Fruit fly (Drosophila melanogaster) whole organism, embryonic: ENCODE data around the gene tyf.

ENCODE experiments used
- Ada2b ChIP-seq: fragments of 200-800 bp; sonication (Bioruptor generic); IDR thresholded peaks from 2 replicates; pipeline ENCODE4 v1.3.6; 2022; ENCODE audit warnings: missing biosample characterization, missing genetic modification characterization
- B-H2 ChIP-seq: fragments of 200-800 bp; sonication (Bioruptor generic); optimal IDR thresholded peaks from 2 replicates; lab custom pipeline; 2018; ENCODE audit warnings: missing biosample characterization, mild to moderate bottlenecking, missing genetic modification characterization
- CG15479 ChIP-seq: fragments of 200-800 bp; sonication (Bioruptor generic); optimal IDR thresholded peaks from 3 replicates; lab custom pipeline; 2019; ENCODE audit warnings: missing biosample characterization, mild to moderate bottlenecking, missing genetic modification characterization, moderate library complexity
- CG15601 ChIP-seq: fragments of 200-800 bp; sonication (Bioruptor generic); optimal IDR thresholded peaks from 3 replicates; lab custom pipeline; 2019; ENCODE audit warnings: missing biosample characterization, mild to moderate bottlenecking, missing genetic modification characterization, moderate library complexity
- CG17612 ChIP-seq: fragments of 200-800 bp; sonication (Bioruptor generic); IDR thresholded peaks from 2 replicates; pipeline ENCODE4 v1.3.6; 2022; ENCODE audit warnings: missing biosample characterization, missing genetic modification characterization
- CG17912 ChIP-seq: fragments of 200-800 bp; sonication (Bioruptor generic); optimal IDR thresholded peaks from 2 replicates; lab custom pipeline; 2018; ENCODE audit warnings: missing biosample characterization, mild to moderate bottlenecking, missing genetic modification characterization
- CG1792 ChIP-seq: fragments of 200-800 bp; sonication (Bioruptor generic); optimal IDR thresholded peaks from 2 replicates; lab custom pipeline; 2016; ENCODE audit warnings: missing biosample characterization, missing genetic modification characterization
- CG30020 ChIP-seq: fragments of 200-800 bp; optimal IDR thresholded peaks from 2 replicates; lab custom pipeline; 2019; ENCODE audit warnings: missing biosample characterization, mild to moderate bottlenecking, missing genetic modification characterization, moderate library complexity
- CG34376 ChIP-seq: fragments of 200-800 bp; sonication (Bioruptor generic); optimal IDR thresholded peaks from 2 replicates; lab custom pipeline; 2018; ENCODE audit warnings: missing biosample characterization, mild to moderate bottlenecking, missing genetic modification characterization
- CG43689 ChIP-seq: fragments of 200-800 bp; sonication (Bioruptor generic); IDR thresholded peaks from 2 replicates; pipeline ENCODE4 v1.3.6; 2022; ENCODE audit warnings: missing biosample characterization, missing genetic modification characterization
- CG5953 ChIP-seq: fragments of 200-800 bp; sonication (Bioruptor generic); IDR thresholded peaks from 2 replicates; pipeline ENCODE4 v1.3.6; 2022; ENCODE audit warnings: missing biosample characterization, missing genetic modification characterization
- CG6175 ChIP-seq: fragments of 200-800 bp; sonication (Bioruptor generic); IDR thresholded peaks from 3 replicates; pipeline ENCODE4 v1.3.6; 2022; ENCODE audit warnings: missing biosample characterization, missing genetic modification characterization
- CG6254 ChIP-seq: fragments of 200-800 bp; sonication (Bioruptor generic); optimal IDR thresholded peaks from 3 replicates; lab custom pipeline; 2017; ENCODE audit warnings: mild to moderate bottlenecking, missing biosample characterization, missing genetic modification reagents, missing genetic modification characterization
- CG6765 ChIP-seq: fragments of 200-800 bp; sonication (Bioruptor generic); optimal IDR thresholded peaks from 3 replicates; lab custom pipeline; 2017; ENCODE audit warnings: missing biosample characterization, mild to moderate bottlenecking, missing genetic modification characterization
- CG7786 ChIP-seq: fragments of 200-800 bp; sonication (Bioruptor generic); optimal IDR thresholded peaks from 2 replicates; lab custom pipeline; 2016; ENCODE audit warnings: missing biosample characterization, missing genetic modification characterization
- Camta ChIP-seq: fragments of 200-800 bp; sonication (Bioruptor generic); optimal IDR thresholded peaks from 2 replicates; lab custom pipeline; 2016; ENCODE audit warnings: missing biosample characterization, missing genetic modification characterization
- Chrac-16 ChIP-seq: fragments of 200-800 bp; sonication (Bioruptor generic); optimal IDR thresholded peaks from 3 replicates; lab custom pipeline; 2016; ENCODE audit warnings: missing biosample characterization, missing genetic modification characterization
- HHEX ChIP-seq: fragments of 200-800 bp; sonication (Bioruptor generic); optimal IDR thresholded peaks from 3 replicates; lab custom pipeline; 2017; ENCODE audit warnings: missing biosample characterization, mild to moderate bottlenecking, missing genetic modification characterization, missing genetic modification reagents
- HLH54F ChIP-seq: fragments of 200-800 bp; sonication (Bioruptor generic); optimal IDR thresholded peaks from 3 replicates; lab custom pipeline; 2016; ENCODE audit warnings: missing biosample characterization, missing genetic modification characterization
- Hmx ChIP-seq: fragments of 200-800 bp; sonication (Bioruptor generic); optimal IDR thresholded peaks from 2 replicates; lab custom pipeline; 2016; ENCODE audit warnings: missing biosample characterization, missing genetic modification characterization
- Lpt ChIP-seq: fragments of >200 bp; optimal IDR thresholded peaks from 2 replicates; lab custom pipeline; 2018; ENCODE audit warnings: missing biosample characterization, missing genetic modification characterization
- Neu2 ChIP-seq: fragments of 200-800 bp; sonication (Bioruptor generic); optimal IDR thresholded peaks from 3 replicates; lab custom pipeline; 2016; ENCODE audit warnings: missing biosample characterization, missing genetic modification characterization, borderline replicate concordance
- Nf-YC ChIP-seq: fragments of 200-800 bp; optimal IDR thresholded peaks from 3 replicates; lab custom pipeline; 2019; ENCODE audit warnings: missing biosample characterization, mild to moderate bottlenecking, missing genetic modification characterization, moderate library complexity
- Ravus ChIP-seq: fragments of 200-800 bp; sonication (Bioruptor generic); IDR thresholded peaks from 2 replicates; pipeline ENCODE4 v1.3.6; 2022; ENCODE audit warnings: missing biosample characterization, missing genetic modification characterization
- Sox102F ChIP-seq: fragments of 200-800 bp; sonication (Bioruptor generic); optimal IDR thresholded peaks from 2 replicates; lab custom pipeline; 2018; ENCODE audit warnings: missing biosample characterization, mild to moderate bottlenecking, missing genetic modification characterization, moderate library complexity
- Ssrp ChIP-seq: fragments of 200-800 bp; sonication (Bioruptor generic); optimal IDR thresholded peaks from 2 replicates; lab custom pipeline; 2018; ENCODE audit warnings: missing biosample characterization, mild to moderate bottlenecking, missing genetic modification characterization, moderate library complexity
- Vsx1 ChIP-seq: fragments of 200-800 bp; sonication (Bioruptor generic); optimal IDR thresholded peaks from 2 replicates; lab custom pipeline; 2017; ENCODE audit warnings: missing biosample characterization, mild to moderate bottlenecking, missing genetic modification characterization, missing genetic modification reagents
- ac ChIP-seq: fragments of 200-800 bp; sonication (Bioruptor generic); optimal IDR thresholded peaks from 3 replicates; lab custom pipeline; 2017; ENCODE audit warnings: missing biosample characterization, mild to moderate bottlenecking, missing genetic modification characterization
- aop ChIP-seq: fragments of 200-800 bp; sonication (Bioruptor generic); IDR thresholded peaks from 2 replicates; pipeline ENCODE4 v1.3.6; 2022; ENCODE audit warnings: missing biosample characterization, missing genetic modification characterization
- cas ChIP-seq: fragments of 200-800 bp; sonication (Bioruptor generic); IDR thresholded peaks from 2 replicates; pipeline ENCODE4 v1.3.6; 2022; ENCODE audit warnings: missing biosample characterization, missing genetic modification characterization
- cato ChIP-seq: fragments of 200-800 bp; sonication (Bioruptor generic); optimal IDR thresholded peaks from 2 replicates; lab custom pipeline; 2016; ENCODE audit warnings: missing biosample characterization, missing genetic modification characterization, borderline replicate concordance
- cg ChIP-seq: fragments of 200-800 bp; sonication (Bioruptor generic); optimal IDR thresholded peaks from 3 replicates; lab custom pipeline; 2019; ENCODE audit warnings: missing biosample characterization, mild to moderate bottlenecking, missing genetic modification characterization, moderate library complexity
- croc ChIP-seq: fragments of 200-800 bp; sonication (Bioruptor generic); conservative IDR thresholded peaks from 3 replicates; pipeline ENCODE4 v1.3.6; 2022; ENCODE audit warnings: missing biosample characterization, missing genetic modification characterization
- crp ChIP-seq, 2 experiments: fragments of 200-800 bp; sonication (Bioruptor generic); optimal IDR thresholded peaks; 2 replicates in 1 of 2; 3 replicates in 1 of 2; lab custom pipeline; 2017; ENCODE audit warnings: missing biosample characterization in 2 of 2, missing genetic modification characterization in 2 of 2, mild to moderate bottlenecking in 1 of 2, moderate library complexity in 1 of 2
- fd64A ChIP-seq: fragments of 200-800 bp; sonication (Bioruptor generic); optimal IDR thresholded peaks from 3 replicates; lab custom pipeline; 2018; ENCODE audit warnings: missing biosample characterization, mild to moderate bottlenecking, missing genetic modification characterization
- gce ChIP-seq: fragments of 200-800 bp; sonication (Bioruptor generic); IDR thresholded peaks from 3 replicates; pipeline ENCODE4 v1.3.6; 2022; ENCODE audit warnings: missing biosample characterization, missing genetic modification characterization
- grn ChIP-seq: fragments of 200-800 bp; sonication (Bioruptor generic); optimal IDR thresholded peaks from 3 replicates; lab custom pipeline; 2017; ENCODE audit warnings: missing biosample characterization, missing genetic modification characterization
- gt ChIP-seq: fragments of 200-800 bp; sonication (Bioruptor generic); IDR thresholded peaks from 2 replicates; pipeline ENCODE4 v1.3.6; 2022; ENCODE audit warnings: missing biosample characterization, missing genetic modification characterization
- hkb ChIP-seq, 2 experiments: fragments of 200-800 bp in 1 of 2; fragments of >200 bp in 1 of 2; sonication (Bioruptor generic) in 1 of 2; IDR thresholded peaks in 1 of 2; optimal IDR thresholded peaks in 1 of 2; 2 replicates each; pipeline versions ENCODE4 v1.3.6 to Lab custom; 2017 to 2022; ENCODE audit warnings: missing biosample characterization in 1 of 2, missing genetic modification characterization in 1 of 2
- mld ChIP-seq: fragments of 200-800 bp; sonication (Bioruptor generic); IDR thresholded peaks from 3 replicates; pipeline ENCODE4 v1.3.6; 2022; ENCODE audit warnings: missing biosample characterization, missing genetic modification characterization; ENCODE audit not compliant: partially characterized antibody
- org-1 ChIP-seq: fragments of 200-800 bp; sonication (Bioruptor generic); optimal IDR thresholded peaks from 2 replicates; lab custom pipeline; 2017; ENCODE audit warnings: missing biosample characterization, missing genetic modification characterization
- ro ChIP-seq: fragments of 200-800 bp; sonication (Bioruptor generic); IDR thresholded peaks from 2 replicates; pipeline ENCODE4 v1.3.6; 2022; ENCODE audit warnings: missing biosample characterization, missing genetic modification characterization
- scrt ChIP-seq: fragments of 200-800 bp; sonication (Bioruptor generic); optimal IDR thresholded peaks from 2 replicates; lab custom pipeline; 2018; ENCODE audit warnings: missing biosample characterization, mild to moderate bottlenecking, missing genetic modification characterization, moderate library complexity
- sd ChIP-seq: fragments of 200-800 bp; sonication (Bioruptor generic); optimal IDR thresholded peaks from 3 replicates; lab custom pipeline; 2018; ENCODE audit warnings: missing biosample characterization, mild to moderate bottlenecking, missing genetic modification characterization, moderate library complexity
- shn ChIP-seq: fragments of 200-800 bp; sonication (Bioruptor generic); optimal IDR thresholded peaks from 3 replicates; lab custom pipeline; 2016; ENCODE audit warnings: missing biosample characterization, missing genetic modification characterization
- sisA ChIP-seq: fragments of 200-800 bp; sonication (Bioruptor generic); IDR thresholded peaks from 2 replicates; pipeline ENCODE4 v1.3.6; 2022; ENCODE audit warnings: missing biosample characterization, missing genetic modification characterization
- sr ChIP-seq: fragments of 200-800 bp; sonication (Bioruptor generic); IDR thresholded peaks from 3 replicates; pipeline ENCODE4 v1.3.6; 2022; ENCODE audit warnings: missing biosample characterization, missing genetic modification characterization
- twi ChIP-seq: fragments of 200-800 bp; optimal IDR thresholded peaks from 2 replicates; lab custom pipeline; 2019; ENCODE audit warnings: missing biosample characterization, mild to moderate bottlenecking, missing genetic modification characterization, moderate library complexity
- zen2 ChIP-seq: fragments of 200-800 bp; sonication (Bioruptor generic); IDR thresholded peaks from 3 replicates; pipeline ENCODE4 v1.3.6; 2022; ENCODE audit warnings: missing biosample characterization, missing genetic modification characterization; ENCODE audit not compliant: partially characterized antibody
- zf30C ChIP-seq: fragments of 200-800 bp; sonication (Bioruptor generic); optimal IDR thresholded peaks from 3 replicates; lab custom pipeline; 2018; ENCODE audit warnings: missing biosample characterization, mild to moderate bottlenecking, missing genetic modification characterization
- zfh1 ChIP-seq: fragments of 200-800 bp; sonication (Bioruptor generic); IDR thresholded peaks from 3 replicates; pipeline ENCODE4 v1.3.6; 2022; ENCODE audit warnings: missing biosample characterization, missing genetic modification characterization

tyf gene

DNA sequence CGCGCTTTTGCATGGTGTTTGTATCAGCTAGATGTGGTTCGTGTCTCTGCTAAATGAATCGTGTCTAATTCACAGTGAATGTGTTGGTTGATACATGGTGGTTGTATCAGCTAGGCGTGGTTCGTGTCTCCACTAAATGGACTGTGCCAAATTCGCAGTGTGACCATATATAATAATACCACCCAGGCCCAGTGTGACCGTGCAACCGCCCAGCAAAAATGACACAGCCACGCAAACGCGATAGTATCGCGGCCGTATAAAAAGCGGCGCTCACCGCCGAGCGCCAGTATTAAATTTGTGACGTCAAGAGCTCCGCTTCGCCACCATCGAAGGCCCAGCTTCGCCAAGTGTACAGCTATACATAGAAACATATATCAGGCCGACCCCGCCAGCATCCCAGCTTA, 11.0 kb upstream of the tyf start, which contains the start of gene cib (continued):
- TF ChIP-seq org-1 (GFP tag; lab: Kevin White, UChicago) (no peak), sr (GFP tag; lab: Robert Waterston, UW) (0 out of 3 replicates have a peak, but pooled peaks have one; percentile 19), CG15601 (tag; lab: Kevin White, UChicago) (peak; percentile 65), zfh1 (GFP tag; lab: Robert Waterston, UW) (no peak), cas (GFP tag; lab: Robert Waterston, UW) (no peak), CG17612 (GFP tag; lab: Robert Waterston, UW) (no peak), cg (GFP tag; lab: Kevin White, UChicago) (no peak), sisA (GFP tag; lab: Robert Waterston, UW) (no peak), Ssrp (tag; lab: Kevin White, UChicago) (no peak), Chrac-16 (GFP tag; lab: Kevin White, UChicago) (no peak), fd64A (GFP tag; lab: Kevin White, UChicago) (no peak), CG6765 (no peak), CG7786 (no peak), Ravus (GFP tag; lab: Robert Waterston, UW) (no peak), CG1792 (GFP tag; lab: Kevin White, UChicago) (peak; percentile 5), grn (GFP tag; lab: Kevin White, UChicago) (no peak), Ada2b (GFP tag; lab: Robert Waterston, UW) (no peak), CG30020 (tag; lab: Kevin White, UChicago) (no peak), Lpt (GFP tag; lab: Kevin White, UChicago) (no peak), CG43689 (GFP tag; lab: Robert Waterston, UW) (no peak), B-H2 (GFP tag; lab: Kevin White, UChicago) (peak; percentile 51), twi (no peak), mld (GFP tag; lab: Robert Waterston, UW) (peak; percentile 84; the same call in 2 of the 3 replicates), scrt (peak; percentile 28), ro (GFP tag; lab: Robert Waterston, UW) (no peak), CG34376 (GFP tag; lab: Kevin White, UChicago) (peak; percentile 60), zen2 (GFP tag; lab: Robert Waterston, UW) (peak; percentile 67; the same call in 2 of the 3 replicates), gce (GFP tag; lab: Robert Waterston, UW) (peak; percentile 56; the same call in 1 of the 3 replicates), ac (GFP tag; lab: Kevin White, UChicago) (no peak), Vsx1 (GFP tag; lab: Kevin White, UChicago) (no peak), hkb (optimal IDR thresholded peaks at IDR 0.05; lab: Kevin White, UChicago) (peak; percentile 68), hkb (GFP tag; IDR thresholded peaks at IDR 0.05; lab: Robert Waterston, UW) (no peak; the same call in 1 of the 2 replicates), CG5953 (no peak), HLH54F (GFP tag; lab: Kevin White, UChicago) (peak; percentile 15), Sox102F (GFP tag; lab: Kevin White, UChicago) (no peak), CG6254 (no peak), zf30C (peak; percentile 20), aop (GFP tag; lab: Robert Waterston, UW) (no peak), Neu2 (GFP tag; lab: Kevin White, UChicago) (no peak), Camta (GFP tag; lab: Kevin White, UChicago) (no peak), croc (GFP tag; lab: Robert Waterston, UW) (no peak), CG15479 (GFP tag; lab: Kevin White, UChicago) (no peak), crp (GFP tag; optimal IDR thresholded peaks at IDR 0.05; lab: Kevin White, UChicago) (no peak), Hmx (no peak), HHEX (GFP tag; lab: Kevin White, UChicago) (peak; percentile 30), CG6175 (GFP tag; lab: Robert Waterston, UW) (no peak), shn (no peak), Nf-YC (tag; lab: Kevin White, UChicago) (peak; percentile 49), CG17912 (peak; percentile 76), sd (peak; percentile 15), cato (GFP tag; lab: Kevin White, UChicago) (no peak), gt (GFP tag; lab: Robert Waterston, UW) (no peak)
